Fruit fly (Drosophila melanogaster): ENCODE data around the gene CG33116.

CG33116 gene

DNA sequence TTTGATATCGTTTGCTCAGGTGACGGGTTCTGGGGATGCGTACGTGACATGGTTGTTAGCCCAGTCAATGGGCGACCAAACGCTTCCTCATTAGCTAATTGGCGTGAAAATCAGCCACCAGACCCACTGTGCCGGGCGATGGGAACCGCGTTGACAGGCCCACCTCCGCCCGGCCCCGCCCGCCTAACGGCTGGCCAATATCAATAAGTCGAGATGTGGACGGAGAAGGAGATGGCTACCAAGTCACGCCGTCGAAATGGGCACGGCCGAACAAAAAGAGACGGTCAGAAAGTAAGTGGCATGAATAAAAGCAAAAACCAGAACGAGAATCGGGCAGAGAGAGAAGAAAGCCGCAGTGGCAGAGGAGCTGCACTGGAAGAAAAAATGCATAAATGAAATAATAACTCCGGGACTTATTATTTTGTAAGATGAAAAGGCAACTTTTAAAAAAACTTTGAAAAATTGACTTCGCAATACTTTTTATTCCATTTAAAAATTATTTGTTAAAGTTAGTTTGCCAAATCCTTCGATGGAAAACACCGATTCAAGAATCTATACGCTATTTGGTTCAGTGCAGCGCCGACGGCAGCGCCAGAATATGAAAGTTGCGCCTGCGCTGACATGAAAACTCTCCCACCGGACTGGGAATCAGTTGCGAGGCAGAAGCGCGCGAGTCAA lies 4.6 kb downstream of the CG33116 start, which contains the start of gene CG13082 (continued):
- TF ChIP-seq insv (GFP tag; optimal IDR thresholded peaks at IDR 0.05) (no peak), org-1 (GFP tag; optimal IDR thresholded peaks at IDR 0.05) (no peak), Ada2b (GFP tag; IDR thresholded peaks at IDR 0.05) (no peak), CG8924 (tag; optimal IDR thresholded peaks at IDR 0.05) (peak; percentile 62), CG10565 (GFP tag; optimal IDR thresholded peaks at IDR 0.05) (no peak), Vsx1 (GFP tag; optimal IDR thresholded peaks at IDR 0.05) (peak; percentile 34), CG1792 (GFP tag; optimal IDR thresholded peaks at IDR 0.05) (no peak), ftz-f1 (GFP tag; optimal IDR thresholded peaks at IDR 0.05) (no peak), CG8359 (GFP tag; optimal IDR thresholded peaks at IDR 0.05; ENCODE audit: borderline replicate concordance) (peak; percentile 62), CG11456 (GFP tag; IDR thresholded peaks at IDR 0.05) (no peak), CG13624 (GFP tag; optimal IDR thresholded peaks at IDR 0.05) (no peak), twi (tag; optimal IDR thresholded peaks at IDR 0.05) (peak; percentile 39), Dek (tag; optimal IDR thresholded peaks at IDR 0.05) (no peak), E2f1 (GFP tag; IDR thresholded peaks at IDR 0.05) (no peak), Hmr (GFP tag; optimal IDR thresholded peaks at IDR 0.05) (no peak), CG4820 (GFP tag; optimal IDR thresholded peaks at IDR 0.05) (peak; percentile 61), CG12219 (GFP tag; optimal IDR thresholded peaks at IDR 0.05) (peak; percentile 2), jigr1 (GFP tag; IDR thresholded peaks at IDR 0.05) (no peak), Hr51 (GFP tag; optimal IDR thresholded peaks at IDR 0.05) (peak in 1 of 2 experiments; percentile 2), h (optimal IDR thresholded peaks at IDR 0.05) (no peak), dimm (GFP tag; IDR thresholded peaks at IDR 0.05) (no peak), cg (GFP tag; optimal IDR thresholded peaks at IDR 0.05) (no peak), lola (GFP tag; optimal IDR thresholded peaks at IDR 0.05) (peak in 1 of 3 experiments; percentile 80), CG33213 (GFP tag; optimal IDR thresholded peaks at IDR 0.05) (no peak), Hr3 (GFP tag; optimal IDR thresholded peaks at IDR 0.05) (peak; percentile 26), CG2120 (GFP tag; optimal IDR thresholded peaks at IDR 0.05) (no peak), dysf (GFP tag; IDR thresholded peaks at IDR 0.05) (0 out of 3 replicates have a peak, but pooled peaks have one; percentile 17), CG31224 (GFP tag; IDR thresholded peaks at IDR 0.05) (no peak), grau (tag; optimal IDR thresholded peaks at IDR 0.05) (peak; percentile 57), vvl (GFP tag; IDR thresholded peaks at IDR 0.05) (peak; percentile 36; the same call in 1 of the 2 replicates), nerfin-2 (GFP tag; IDR thresholded peaks at IDR 0.05; ENCODE audit: partially characterized antibody) (no peak), sr (GFP tag; IDR thresholded peaks at IDR 0.05) (no peak), cato (GFP tag; optimal IDR thresholded peaks at IDR 0.05; ENCODE audit: borderline replicate concordance) (no peak), ranshi (GFP tag; IDR thresholded peaks at IDR 0.05) (0 out of 2 replicates have a peak, but pooled peaks have one; percentile 6), CG14441 (GFP tag; IDR thresholded peaks at IDR 0.05) (no peak), eyg (GFP tag; optimal IDR thresholded peaks at IDR 0.05) (no peak), exex (tag; optimal IDR thresholded peaks at IDR 0.05) (no peak), ERR (GFP tag; optimal IDR thresholded peaks at IDR 0.05) (no peak), bbx (GFP tag; IDR thresholded peaks at IDR 0.05; ENCODE audit: partially characterized antibody) (no peak), Neu2 (GFP tag; optimal IDR thresholded peaks at IDR 0.05; ENCODE audit: borderline replicate concordance) (no peak), CG18262 (tag; optimal IDR thresholded peaks at IDR 0.05) (peak; percentile 81)

DNA sequence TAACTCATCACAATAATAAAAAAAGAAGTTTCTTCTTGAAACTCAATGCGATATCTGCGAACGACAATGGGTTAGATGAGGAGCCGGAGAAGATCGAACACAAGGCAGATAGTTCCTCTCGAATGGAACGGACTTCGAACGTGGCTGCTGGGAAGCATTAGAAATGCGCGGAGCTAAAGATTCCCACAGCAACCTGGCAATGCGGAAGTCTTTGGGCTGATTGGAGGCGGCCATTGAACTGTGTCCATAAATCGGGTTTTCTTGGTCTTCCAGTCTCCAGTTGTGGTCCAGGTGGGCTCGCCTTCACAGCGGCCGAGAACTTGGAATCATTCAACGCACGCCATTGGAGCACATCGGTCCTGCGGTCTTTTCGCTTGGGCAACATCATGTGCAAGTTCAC lies 7.0 kb downstream of the CG33116 start, which contains the start of gene CG13081:
CG13081 (plus strand) TSS at position 301 of the 400 bp plus-strand sequence.
- no peak for TF ChIP-seq mirr (GFP tag; optimal IDR thresholded peaks at IDR 0.05)
- TF ChIP-seq insv (GFP tag; optimal IDR thresholded peaks at IDR 0.05) = no peak
- TF ChIP-seq ap (GFP tag; IDR thresholded peaks at IDR 0.05) = no peak
- TF ChIP-seq CG5245 (GFP tag; optimal IDR thresholded peaks at IDR 0.05) = no peak
- no peak for TF ChIP-seq CG10366 (GFP tag; IDR thresholded peaks at IDR 0.05)
- no peak for TF ChIP-seq CTCF (GFP tag; optimal IDR thresholded peaks at IDR 0.05)
- no peak for TF ChIP-seq Ravus (GFP tag; IDR thresholded peaks at IDR 0.05)
